Worm (Caenorhabditis elegans) whole organism, late embryonic: ENCODE results near the gene srw-36.

ENCODE experiments used
- ceh-22 ChIP-seq: sonication (generic microtip); optimal IDR thresholded peaks from 2 replicates; lab custom pipeline; 2017; ENCODE audit warnings: missing biosample characterization, missing genetic modification characterization
- ceh-31 ChIP-seq: sonication (generic microtip); optimal IDR thresholded peaks from 2 replicates; lab custom pipeline; 2016; ENCODE audit warnings: missing genetic modification characterization, missing compliant biosample characterization
- dmd-4 ChIP-seq: sonication (generic microtip); optimal IDR thresholded peaks from 2 replicates; lab custom pipeline; 2016; ENCODE audit warnings: borderline replicate concordance, missing genetic modification characterization, missing compliant biosample characterization
- elt-2 ChIP-seq: sonication (generic microtip); optimal IDR thresholded peaks from 2 replicates; lab custom pipeline; 2016; ENCODE audit warnings: missing genetic modification reagents, missing genetic modification characterization, missing compliant biosample characterization
- fkh-10 ChIP-seq: fragments of 150-350 bp; optimal IDR thresholded peaks from 2 replicates; lab custom pipeline; 2014; ENCODE audit warnings: missing biosample characterization, missing genetic modification reagents, missing genetic modification characterization
- pha-4 ChIP-seq: fragments of 150-350 bp; optimal IDR thresholded peaks from 2 replicates; lab custom pipeline; 2018; ENCODE audit warnings: missing biosample characterization, missing genetic modification reagents, missing genetic modification characterization

ce11 chrV:16671190-16671589 lies 11.8 kb upstream of the srw-36 start, which contains the start of gene str-61:
- TF ChIP-seq ceh-31 (tag; lab: Kevin White, UChicago) = no peak
- no peak for TF ChIP-seq elt-2 (tag; lab: Kevin White, UChicago)
- no peak for TF ChIP-seq pha-4 (tag; lab: Kevin White, UChicago)
- no peak for TF ChIP-seq dmd-4
- no peak for TF ChIP-seq fkh-10 (GFP tag; lab: Kevin White, UChicago)
- TF ChIP-seq ceh-22 (tag; lab: Kevin White, UChicago) = no peak
